Worm (Caenorhabditis elegans): ENCODE results near the gene fat-3.

The fat-3 gene

ce11 chrIV:9770798-9771197, 32.0 kb upstream of the fat-3 start:
- no peak for TF ChIP-seq ceh-58 (GFP tag; IDR thresholded peaks at IDR 0.05)
- peak; percentile 95 for TF ChIP-seq unc-62 (GFP tag; optimal IDR thresholded peaks at IDR 0.05)

- peak; percentile 34 for TF ChIP-seq unc-62 (GFP tag; optimal IDR thresholded peaks at IDR 0.05)
- no peak for TF ChIP-seq F33H1.4 (GFP tag; IDR thresholded peaks at IDR 0.05)
- 0 out of 2 replicates have a peak, but pooled peaks have one; percentile 53 for TF ChIP-seq aptf-2 (GFP tag; conservative IDR thresholded peaks at IDR 0.05)
These were observed 30.6 kb upstream of the fat-3 start, which contains the start of gene cav-1 for ce11 chrIV:9772096-9772720. cav-1 (plus strand) TSS chrIV:9772510.

- no peak for TF ChIP-seq T07F8.4 (tag; optimal IDR thresholded peaks at IDR 0.05)
- TF ChIP-seq ztf-18 (tag; optimal IDR thresholded peaks at IDR 0.05) = no peak
These were observed 29.4 kb upstream of the fat-3 start for ce11 chrIV:9773441-9773840.

- TF ChIP-seq F22D6.2 (tag; optimal IDR thresholded peaks at IDR 0.05) = no peak
- peak; percentile 60 for TF ChIP-seq dpl-1 (GFP tag; optimal IDR thresholded peaks at IDR 0.05)
- no peak for TF ChIP-seq die-1 (tag; optimal IDR thresholded peaks at IDR 0.05)
- TF ChIP-seq ceh-27 (GFP tag; optimal IDR thresholded peaks at IDR 0.05) = no peak
- no peak for TF ChIP-seq nhr-90 (tag; optimal IDR thresholded peaks at IDR 0.05)
- TF ChIP-seq efl-1 (GFP tag; optimal IDR thresholded peaks at IDR 0.05) = peak; percentile 46
- TF ChIP-seq sptf-2 (GFP tag; optimal IDR thresholded peaks at IDR 0.05) = no peak
- TF ChIP-seq ets-4 (GFP tag; optimal IDR thresholded peaks at IDR 0.05) = no peak
- no peak for TF ChIP-seq ceh-40 (GFP tag; IDR thresholded peaks at IDR 0.05)
- no peak for TF ChIP-seq tbx-9 (tag; optimal IDR thresholded peaks at IDR 0.05; ENCODE audit: borderline replicate concordance)
- TF ChIP-seq tbp1 (GFP tag; optimal IDR thresholded peaks at IDR 0.05) = no peak
- no peak for TF ChIP-seq pha-4 (tag; optimal IDR thresholded peaks at IDR 0.05)
- no peak for TF ChIP-seq F52B5.7 (tag; optimal IDR thresholded peaks at IDR 0.05)
- TF ChIP-seq attf-3 (GFP tag; conservative IDR thresholded peaks at IDR 0.05) = no peak
- no peak for TF ChIP-seq F57C9.4 (tag; optimal IDR thresholded peaks at IDR 0.05)
- TF ChIP-seq rpc-1 (optimal IDR thresholded peaks at IDR 0.05) = no peak
- no peak for TF ChIP-seq rpc-1 (tag; optimal IDR thresholded peaks at IDR 0.05)
- TF ChIP-seq Y56A3A.18 (GFP tag; IDR thresholded peaks at IDR 0.05) = no peak
- TF ChIP-seq Y53F4B.3 (GFP tag; IDR thresholded peaks at IDR 0.05) = no peak
- no peak for TF ChIP-seq F10E7.11 (tag; optimal IDR thresholded peaks at IDR 0.05)
- no peak for TF ChIP-seq let-607 (tag; optimal IDR thresholded peaks at IDR 0.05)
- no peak for TF ChIP-seq attf-6 (GFP tag; IDR thresholded peaks at IDR 0.05)
- TF ChIP-seq ztf-6 (GFP tag; IDR thresholded peaks at IDR 0.05) = no peak
- TF ChIP-seq bed-1 (GFP tag; IDR thresholded peaks at IDR 0.05) = no peak
- TF ChIP-seq lin-26 (GFP tag; IDR thresholded peaks at IDR 0.05) = no peak
- TF ChIP-seq lin-35 (GFP tag; optimal IDR thresholded peaks at IDR 0.05) = peak in 1 of 3 experiments; percentile 83
- no peak for TF ChIP-seq madf-3 (GFP tag; IDR thresholded peaks at IDR 0.05)
- no peak for TF ChIP-seq atf-7 (tag; optimal IDR thresholded peaks at IDR 0.05)
- no peak for TF ChIP-seq ztf-28 (GFP tag; IDR thresholded peaks at IDR 0.05)
- no peak for TF ChIP-seq T07F8.4 (tag; optimal IDR thresholded peaks at IDR 0.05)
- no peak for TF ChIP-seq rcor-1 (GFP tag; IDR thresholded peaks at IDR 0.05)
- no peak for TF ChIP-seq dox-1 (GFP tag; IDR thresholded peaks at IDR 0.05)
- TF ChIP-seq lag-1 (GFP tag; IDR thresholded peaks at IDR 0.05) = no peak
- no peak for TF ChIP-seq F33H1.4 (GFP tag; IDR thresholded peaks at IDR 0.05)
- no peak for TF ChIP-seq him-1 (tag; optimal IDR thresholded peaks at IDR 0.05)
- no peak for TF ChIP-seq let-526 (GFP tag; IDR thresholded peaks at IDR 0.05)
- no peak for TF ChIP-seq nhr-27 (tag; optimal IDR thresholded peaks at IDR 0.05)
- no peak for TF ChIP-seq T26A5.8 (tag; optimal IDR thresholded peaks at IDR 0.05)
- TF ChIP-seq mcd-1 (GFP tag; IDR thresholded peaks at IDR 0.05) = no peak
- 0 out of 2 replicates have a peak, but pooled peaks have one; percentile 27 for TF ChIP-seq madf-6 (GFP tag; IDR thresholded peaks at IDR 0.05)
These were observed 25.3 kb upstream of the fat-3 start, which contains the start of gene sna-2 for ce11 chrIV:9777535-9777934. sna-2 (minus strand) TSS chrIV:9777634.
